Fruit fly (Drosophila melanogaster) whole organism, embryonic: ENCODE results near the gene Syt1.

Source experiments
- CG11504 ChIP-seq: fragments of 200-800 bp; sonication (Bioruptor generic); optimal IDR thresholded peaks from 3 replicates; lab custom pipeline; 2019; ENCODE audit warnings: missing biosample characterization, mild to moderate bottlenecking, missing genetic modification characterization, moderate library complexity
- CG1603 ChIP-seq: fragments of 200-800 bp; sonication (Bioruptor generic); optimal IDR thresholded peaks from 2 replicates; lab custom pipeline; 2019; ENCODE audit warnings: missing biosample characterization, mild to moderate bottlenecking, missing genetic modification characterization, moderate library complexity
- CG16779 ChIP-seq: fragments of 200-800 bp; sonication (Bioruptor generic); IDR thresholded peaks from 2 replicates; pipeline ENCODE4 v1.3.6; 2022; ENCODE audit warnings: missing biosample characterization, missing genetic modification characterization
- CG1832 ChIP-seq: fragments of 200-800 bp; sonication (Bioruptor generic); optimal IDR thresholded peaks from 2 replicates; lab custom pipeline; 2017; ENCODE audit warnings: missing biosample characterization, mild to moderate bottlenecking, missing genetic modification characterization, inconsistent platforms
- CG2129 ChIP-seq: fragments of 200-800 bp; sonication (Bioruptor generic); IDR thresholded peaks from 2 replicates; pipeline ENCODE4 v1.3.6; 2022; ENCODE audit warnings: missing biosample characterization, missing genetic modification characterization; ENCODE audit not compliant: partially characterized antibody
- CG30020 ChIP-seq: fragments of 200-800 bp; optimal IDR thresholded peaks from 2 replicates; lab custom pipeline; 2019; ENCODE audit warnings: missing biosample characterization, mild to moderate bottlenecking, missing genetic modification characterization, moderate library complexity
- CG31365 ChIP-seq: fragments of 200-800 bp; sonication (Bioruptor generic); optimal IDR thresholded peaks from 2 replicates; lab custom pipeline; 2018; ENCODE audit warnings: missing biosample characterization, mild to moderate bottlenecking, missing genetic modification characterization
- CG32772 ChIP-seq: fragments of 200-800 bp; sonication (Bioruptor generic); IDR thresholded peaks from 2 replicates; pipeline ENCODE4 v1.3.6; 2022; ENCODE audit warnings: missing biosample characterization, missing genetic modification characterization
- CG3281 ChIP-seq: fragments of 200-800 bp; sonication (Bioruptor generic); optimal IDR thresholded peaks from 3 replicates; lab custom pipeline; 2017; ENCODE audit warnings: missing biosample characterization, mild to moderate bottlenecking, missing genetic modification characterization
- CG33557 ChIP-seq: fragments of 200-800 bp; sonication (Bioruptor generic); optimal IDR thresholded peaks from 2 replicates; lab custom pipeline; 2019; ENCODE audit warnings: missing biosample characterization, mild to moderate bottlenecking, missing genetic modification characterization, moderate library complexity
- CG8478 ChIP-seq: fragments of >200 bp; optimal IDR thresholded peaks from 2 replicates; lab custom pipeline; 2018
- CG8924 ChIP-seq: fragments of 200-800 bp; optimal IDR thresholded peaks from 3 replicates; lab custom pipeline; 2019; ENCODE audit warnings: missing biosample characterization, mild to moderate bottlenecking, missing genetic modification characterization, moderate library complexity
- CG9727 ChIP-seq: fragments of 200-800 bp; sonication (Bioruptor generic); optimal IDR thresholded peaks from 3 replicates; lab custom pipeline; 2017; ENCODE audit warnings: missing biosample characterization, mild to moderate bottlenecking, missing genetic modification characterization
- Camta ChIP-seq: fragments of 200-800 bp; sonication (Bioruptor generic); optimal IDR thresholded peaks from 2 replicates; lab custom pipeline; 2016; ENCODE audit warnings: missing biosample characterization, missing genetic modification characterization
- H15 ChIP-seq: fragments of 200-800 bp; sonication (Bioruptor generic); IDR thresholded peaks from 3 replicates; pipeline ENCODE4 v1.3.6; 2022; ENCODE audit warnings: missing biosample characterization, missing genetic modification characterization
- HmgZ ChIP-seq: fragments of 200-800 bp; sonication (Bioruptor generic); optimal IDR thresholded peaks from 2 replicates; lab custom pipeline; 2018; ENCODE audit warnings: missing biosample characterization, mild to moderate bottlenecking, missing genetic modification characterization
- Hmr ChIP-seq: fragments of 200-800 bp; sonication (Bioruptor generic); optimal IDR thresholded peaks from 3 replicates; lab custom pipeline; 2017; ENCODE audit warnings: mild to moderate bottlenecking, missing biosample characterization, missing genetic modification reagents, missing genetic modification characterization
- Hr51 ChIP-seq, 2 experiments: fragments of 200-800 bp; sonication (Bioruptor generic); optimal IDR thresholded peaks; 2 replicates in 1 of 2; 3 replicates in 1 of 2; lab custom pipeline; 2016 to 2018; ENCODE audit warnings: missing biosample characterization in 2 of 2, missing genetic modification characterization in 2 of 2, mild to moderate bottlenecking in 1 of 2, moderate library complexity in 1 of 2
- Lpt ChIP-seq: fragments of >200 bp; optimal IDR thresholded peaks from 2 replicates; lab custom pipeline; 2018; ENCODE audit warnings: missing biosample characterization, missing genetic modification characterization
- MBD-R2 ChIP-seq: fragments of 200-800 bp; sonication (Bioruptor generic); IDR thresholded peaks from 2 replicates; pipeline ENCODE4 v1.3.6; 2022; ENCODE audit warnings: missing biosample characterization, missing genetic modification characterization
- Med ChIP-seq: fragments of 200-800 bp; sonication (Bioruptor generic); peaks from one replicate; lab custom pipeline; 2016; ENCODE audit warnings: missing biosample characterization, missing genetic modification characterization, mild to moderate bottlenecking, inconsistent platforms, moderate library complexity
- NFAT ChIP-seq: fragments of 200-800 bp; sonication (Bioruptor generic); IDR thresholded peaks from 2 replicates; pipeline ENCODE4 v1.3.6; 2022; ENCODE audit warnings: missing biosample characterization, missing genetic modification characterization
- Nf-YB ChIP-seq: fragments of 200-800 bp; sonication (Bioruptor generic); optimal IDR thresholded peaks from 3 replicates; lab custom pipeline; 2019; ENCODE audit warnings: missing biosample characterization, mild to moderate bottlenecking, missing genetic modification characterization, moderate library complexity
- Ssrp ChIP-seq: fragments of 200-800 bp; sonication (Bioruptor generic); optimal IDR thresholded peaks from 2 replicates; lab custom pipeline; 2018; ENCODE audit warnings: missing biosample characterization, mild to moderate bottlenecking, missing genetic modification characterization, moderate library complexity
- btn ChIP-seq: fragments of 200-800 bp; sonication (Bioruptor generic); optimal IDR thresholded peaks from 2 replicates; lab custom pipeline; 2016; ENCODE audit warnings: missing biosample characterization, missing genetic modification characterization
- chinmo ChIP-seq: fragments of 200-800 bp; sonication (Bioruptor generic); IDR thresholded peaks from 4 replicates; pipeline ENCODE4 v1.3.6; 2022; ENCODE audit warnings: missing biosample characterization, missing genetic modification characterization; ENCODE audit not compliant: partially characterized antibody
- dan ChIP-seq: fragments of 200-800 bp; sonication (Bioruptor generic); IDR thresholded peaks from 2 replicates; pipeline ENCODE4 v1.3.6; 2022; ENCODE audit warnings: missing biosample characterization, missing genetic modification characterization
- ems ChIP-seq: fragments of 200-800 bp; sonication (Bioruptor generic); optimal IDR thresholded peaks from 3 replicates; lab custom pipeline; 2016; ENCODE audit warnings: missing biosample characterization, missing genetic modification characterization
- eve ChIP-seq, 2 experiments: fragments of >200 bp; optimal IDR thresholded peaks; 2 replicates each; lab custom pipeline; 2017; ENCODE audit warnings: missing biosample characterization in 2 of 2, missing genetic modification characterization in 2 of 2
- ewg ChIP-seq: fragments of 200-800 bp; sonication (Bioruptor generic); optimal IDR thresholded peaks from 3 replicates; lab custom pipeline; 2017; ENCODE audit warnings: mild to moderate bottlenecking, missing biosample characterization, missing genetic modification reagents, missing genetic modification characterization
- gfzf ChIP-seq: fragments of 200-800 bp; sonication (Bioruptor generic); optimal IDR thresholded peaks from 2 replicates; lab custom pipeline; 2016; ENCODE audit warnings: missing biosample characterization, mild to moderate bottlenecking, missing genetic modification characterization, moderate library complexity
- hb ChIP-seq: fragments of 200-800 bp; sonication (Bioruptor generic); IDR thresholded peaks from 3 replicates; pipeline ENCODE4 v1.3.6; 2022; ENCODE audit warnings: missing biosample characterization, missing genetic modification characterization; ENCODE audit not compliant: partially characterized antibody
- kni ChIP-seq: fragments of 200-800 bp; sonication (Bioruptor generic); optimal IDR thresholded peaks from 3 replicates; lab custom pipeline; 2017; ENCODE audit warnings: mild to moderate bottlenecking, missing biosample characterization, missing genetic modification reagents, missing genetic modification characterization
- nom ChIP-seq: fragments of 200-800 bp; sonication (Bioruptor generic); optimal IDR thresholded peaks from 2 replicates; lab custom pipeline; 2017; ENCODE audit warnings: missing biosample characterization, missing genetic modification characterization, mild to moderate bottlenecking, moderate library complexity, missing genetic modification reagents
- peb ChIP-seq: fragments of 200-800 bp; sonication (Bioruptor generic); IDR thresholded peaks from 2 replicates; pipeline ENCODE4 v1.3.6; 2022; ENCODE audit warnings: missing biosample characterization, missing genetic modification characterization
- pum ChIP-seq: fragments of 200-800 bp; sonication (Bioruptor generic); optimal IDR thresholded peaks from 2 replicates; lab custom pipeline; 2016; ENCODE audit warnings: missing biosample characterization, missing genetic modification characterization
- ranshi ChIP-seq: fragments of 200-800 bp; sonication (Bioruptor generic); IDR thresholded peaks from 2 replicates; pipeline ENCODE4 v1.3.6; 2022; ENCODE audit warnings: missing biosample characterization, missing genetic modification characterization
- rib ChIP-seq: fragments of 200-800 bp; sonication (Bioruptor generic); IDR thresholded peaks from 2 replicates; pipeline ENCODE4 v1.3.6; 2022; ENCODE audit warnings: missing biosample characterization, missing genetic modification characterization
- sd ChIP-seq: fragments of 200-800 bp; sonication (Bioruptor generic); optimal IDR thresholded peaks from 3 replicates; lab custom pipeline; 2018; ENCODE audit warnings: missing biosample characterization, mild to moderate bottlenecking, missing genetic modification characterization, moderate library complexity
- slou ChIP-seq: fragments of 200-800 bp; sonication (Bioruptor generic); optimal IDR thresholded peaks from 3 replicates; lab custom pipeline; 2016; ENCODE audit warnings: missing biosample characterization, missing genetic modification characterization
- stc ChIP-seq: fragments of 200-800 bp; sonication (Bioruptor generic); IDR thresholded peaks from 2 replicates; pipeline ENCODE4 v1.3.6; 2022; ENCODE audit warnings: missing biosample characterization, missing genetic modification characterization
- tgo ChIP-seq: fragments of 200-800 bp; sonication (Bioruptor generic); IDR thresholded peaks from 3 replicates; pipeline ENCODE4 v1.3.6; 2022; ENCODE audit warnings: missing biosample characterization, missing genetic modification characterization
- vfl ChIP-seq: fragments of 200-800 bp; sonication (Bioruptor generic); optimal IDR thresholded peaks from 2 replicates; lab custom pipeline; 2016; ENCODE audit warnings: missing biosample characterization, missing genetic modification characterization
- vvl ChIP-seq: fragments of 200-800 bp; sonication (Bioruptor generic); IDR thresholded peaks from 2 replicates; pipeline ENCODE4 v1.3.6; 2022; ENCODE audit warnings: missing biosample characterization, missing genetic modification characterization
- yki ChIP-seq: fragments of >200 bp; optimal IDR thresholded peaks from 3 replicates; lab custom pipeline; 2018
- z ChIP-seq: fragments of 200-800 bp; sonication (Bioruptor generic); IDR thresholded peaks from 3 replicates; pipeline ENCODE4 v1.3.6; 2022; ENCODE audit warnings: missing biosample characterization, missing genetic modification characterization
- zf30C ChIP-seq: fragments of 200-800 bp; sonication (Bioruptor generic); optimal IDR thresholded peaks from 3 replicates; lab custom pipeline; 2018; ENCODE audit warnings: missing biosample characterization, mild to moderate bottlenecking, missing genetic modification characterization

Gene Syt1

DNA sequence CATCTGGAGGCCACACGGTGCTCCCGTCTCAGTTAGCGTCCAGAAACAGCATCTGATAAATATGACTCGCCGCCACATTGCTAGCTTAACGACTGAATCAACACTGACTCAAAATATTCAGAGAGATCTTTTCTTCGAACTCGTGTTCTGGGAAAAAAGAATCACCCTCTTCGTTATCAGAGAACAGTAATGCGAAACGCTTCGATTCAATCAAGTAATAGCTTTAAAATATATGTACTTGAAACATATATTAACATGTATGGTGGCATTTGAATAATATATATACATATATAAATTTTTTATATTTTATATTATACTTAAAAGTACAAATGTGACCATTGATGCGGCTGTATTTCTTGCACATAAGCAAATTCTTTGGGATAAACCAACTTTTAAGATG is 45.9 kb upstream of the Syt1 start, which contains the start of gene CG18557:
Gene CG18557 (minus strand): TSS at position 101 of the 400 bp plus-strand sequence.
- TF ChIP-seq CG1603 (tag; lab: Kevin White, UChicago): no peak
- no peak for TF ChIP-seq hb (GFP tag; lab: Robert Waterston, UW)
- no peak for TF ChIP-seq NFAT (GFP tag; lab: Robert Waterston, UW)
- TF ChIP-seq Hr51 (GFP tag; optimal IDR thresholded peaks at IDR 0.05; lab: Kevin White, UChicago): no peak

dm6 chr2L:2844413-2844812 is 44.6 kb upstream of the Syt1 start, which contains the start of gene CG18558:
Gene CG18558, minus strand, starts transcription at chr2L:2844513.
- TF ChIP-seq peb (GFP tag; lab: Robert Waterston, UW) (no peak), CG33557 (GFP tag; lab: Kevin White, UChicago) (no peak), Lpt (no peak)

dm6 chr2L:2840311-2840710 is 40.5 kb upstream of the Syt1 start:
- TF ChIP-seq sd (tag; lab: Kevin White, UChicago) (peak; percentile 93), dan (GFP tag; lab: Robert Waterston, UW) (no peak), CG8924 (tag; lab: Kevin White, UChicago) (no peak), vvl (GFP tag; lab: Robert Waterston, UW) (peak; percentile 60), vfl (GFP tag; lab: Kevin White, UChicago) (no peak), Med (GFP tag; lab: Kevin White, UChicago) (peak; percentile 28), z (GFP tag; lab: Robert Waterston, UW) (peak; percentile 87), chinmo (GFP tag; lab: Robert Waterston, UW) (peak; percentile 81; the same call in 1 of the 4 replicates), Camta (GFP tag; lab: Kevin White, UChicago) (no peak), CG31365 (tag; lab: Kevin White, UChicago) (no peak)

dm6 chr2L:2839850-2840249 is 40.1 kb upstream of the Syt1 start, which contains the start of gene CG2975:
Gene CG2975, plus strand, starts transcription at chr2L:2840124.
- TF ChIP-seq CG1832 (GFP tag; lab: Kevin White, UChicago) (no peak), kni (GFP tag; lab: Kevin White, UChicago) (peak; percentile 33), Hmr (no peak), nom (GFP tag; lab: Kevin White, UChicago) (no peak), CG11504 (peak; percentile 94), zf30C (no peak), rib (GFP tag; lab: Robert Waterston, UW) (no peak), CG8478 (lab: Kevin White, UChicago) (no peak), CG30020 (tag; lab: Kevin White, UChicago) (no peak), pum (GFP tag; lab: Kevin White, UChicago) (no peak), btn (GFP tag; lab: Kevin White, UChicago) (no peak), H15 (GFP tag; lab: Robert Waterston, UW) (no peak), Nf-YB (GFP tag; lab: Kevin White, UChicago) (no peak), ems (GFP tag; lab: Kevin White, UChicago) (no peak), HmgZ (tag; lab: Kevin White, UChicago) (no peak), CG9727 (no peak), yki (no peak), CG3281 (GFP tag; lab: Kevin White, UChicago) (no peak), CG2129 (GFP tag; lab: Robert Waterston, UW) (no peak), gfzf (GFP tag; lab: Kevin White, UChicago) (peak; percentile 31), Ssrp (tag; lab: Kevin White, UChicago) (no peak), MBD-R2 (GFP tag; lab: Robert Waterston, UW) (no peak), stc (GFP tag; lab: Robert Waterston, UW) (no peak), ranshi (GFP tag; lab: Robert Waterston, UW) (0 out of 2 replicates have a peak, but pooled peaks have one; percentile 21), CG16779 (GFP tag; lab: Robert Waterston, UW) (no peak), ewg (GFP tag; lab: Kevin White, UChicago) (no peak), CG32772 (no peak), slou (no peak), tgo (no peak), eve (GFP tag; optimal IDR thresholded peaks at IDR 0.05; lab: Kevin White, UChicago) (no peak)
